Fruit fly (Drosophila melanogaster): ENCODE results near the gene Pig1.

DNA sequence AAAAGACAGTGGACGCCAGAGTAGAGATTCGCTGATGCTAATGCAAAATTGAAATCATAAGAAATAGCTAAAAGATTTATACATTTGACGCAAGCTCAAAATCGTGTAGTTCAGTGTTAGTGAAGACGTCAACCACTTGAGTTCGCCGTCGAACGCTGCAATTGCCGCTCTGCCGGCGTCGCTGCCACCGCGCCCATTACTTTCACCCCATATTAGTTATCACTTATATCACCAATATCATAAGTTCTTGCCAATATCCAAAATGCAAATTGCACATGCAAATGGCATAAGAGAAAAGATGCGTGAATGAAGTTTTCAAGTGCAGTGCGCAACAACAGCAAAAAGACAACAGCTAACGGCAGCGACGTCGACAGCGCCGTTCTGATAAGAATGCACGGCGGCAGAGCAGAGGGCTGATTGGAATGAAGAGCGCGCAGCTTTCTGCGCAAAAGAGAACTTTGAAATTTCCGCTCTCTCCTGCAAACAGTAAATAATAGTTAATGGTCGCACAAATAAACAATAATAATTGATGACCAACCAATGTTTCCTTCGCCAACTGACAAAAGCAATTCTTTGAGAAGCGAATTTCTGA is 39.3 kb upstream of the Pig1 start:
- TF ChIP-seq CG8478 (optimal IDR thresholded peaks at IDR 0.05) (no peak), CTCF (optimal IDR thresholded peaks at IDR 0.05) (no peak)
